Fruit fly (Drosophila melanogaster) whole organism, larva: Measurements from ENCODE around the gene CG9590.

Source experiments
- noc ChIP-seq: fragments of 200-800 bp; sonication (Bioruptor generic); optimal IDR thresholded peaks from 3 replicates; lab custom pipeline; 2019; ENCODE audit warnings: missing biosample characterization, mild to moderate bottlenecking, missing genetic modification characterization, moderate library complexity

Gene CG9590

DNA sequence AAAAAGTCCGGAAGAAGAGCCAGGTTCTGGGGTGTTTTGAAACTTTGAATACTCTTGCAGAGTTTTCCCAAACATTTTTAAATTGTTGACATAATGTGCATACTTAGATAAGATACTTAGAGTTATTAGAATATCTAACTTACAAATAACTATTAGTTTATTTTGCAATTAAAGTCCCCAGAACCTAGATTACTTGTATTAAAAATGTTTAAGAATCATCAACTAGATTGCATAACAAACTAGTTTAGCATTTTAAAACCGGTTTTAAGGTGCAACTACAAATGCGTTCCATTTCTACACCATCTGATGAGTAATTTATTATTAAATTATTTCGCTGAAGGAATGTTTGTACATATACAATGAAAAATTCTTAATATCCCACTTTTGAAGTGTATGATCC is 19.8 kb downstream of the CG9590 start:
- TF ChIP-seq noc (tag; lab: Kevin White, UChicago), result no peak

- TF ChIP-seq noc (tag; lab: Kevin White, UChicago), result no peak
These were observed 20.8 kb downstream of the CG9590 start for dm6 chr3R:15807306-15807705.

DNA sequence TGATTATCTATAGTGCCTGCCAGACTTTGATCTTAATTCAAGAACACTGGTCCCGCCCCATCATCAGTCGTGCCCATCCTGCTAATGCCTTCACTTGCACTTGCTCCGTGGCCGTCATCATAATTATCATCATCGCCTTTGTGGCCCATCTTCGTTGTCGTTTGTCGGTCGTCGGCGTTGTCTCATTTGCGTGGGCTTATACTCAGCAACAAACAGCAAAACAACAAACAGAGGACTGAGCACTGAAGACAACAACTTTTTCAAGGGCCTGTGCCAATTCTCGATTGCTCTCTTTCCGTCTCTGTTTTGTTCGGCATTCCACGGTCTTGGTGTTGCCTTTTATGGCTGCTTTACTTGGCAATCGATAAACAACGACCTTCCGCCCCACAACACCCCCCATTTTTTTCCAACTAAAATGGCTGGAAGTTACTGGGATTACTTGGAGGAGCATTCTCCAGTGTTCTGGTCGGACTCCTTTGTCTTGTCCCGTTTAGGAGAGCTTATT is 21.4 kb downstream of the CG9590 start:
- TF ChIP-seq noc (tag; lab: Kevin White, UChicago), result no peak

- TF ChIP-seq noc (tag; lab: Kevin White, UChicago), result no peak
These were observed 23.9 kb downstream of the CG9590 start for dm6 chr3R:15810369-15810768.

dm6 chr3R:15814150-15814549 is 27.6 kb downstream of the CG9590 start:
- no peak for TF ChIP-seq noc (tag; lab: Kevin White, UChicago)

DNA sequence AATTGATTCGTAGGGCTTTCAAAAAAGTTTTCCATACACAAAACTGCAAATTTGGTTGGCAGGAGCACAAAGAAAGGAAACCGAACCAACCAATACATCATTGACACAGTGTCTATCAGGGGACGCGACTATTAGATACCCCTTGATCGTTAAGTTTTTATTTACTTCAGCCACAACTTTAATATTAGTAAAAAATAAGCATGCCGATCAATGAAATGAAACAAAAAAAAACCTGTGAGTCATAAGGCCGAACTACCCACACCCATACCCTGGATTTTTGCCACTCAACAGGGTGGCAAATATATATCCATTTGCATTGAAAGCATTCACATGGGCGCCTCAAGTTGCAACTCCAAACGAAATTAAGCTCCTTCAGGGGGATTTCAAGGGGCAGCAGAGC is 29.8 kb downstream of the CG9590 start:
- no peak for TF ChIP-seq noc (tag; lab: Kevin White, UChicago)

dm6 chr3R:15825521-15825920 is 39.0 kb downstream of the CG9590 start, which contains the start of gene CG4576:
TSS of gene CG4576 (plus strand) at chr3R:15825747.
- TF ChIP-seq noc (tag; lab: Kevin White, UChicago), result no peak

DNA sequence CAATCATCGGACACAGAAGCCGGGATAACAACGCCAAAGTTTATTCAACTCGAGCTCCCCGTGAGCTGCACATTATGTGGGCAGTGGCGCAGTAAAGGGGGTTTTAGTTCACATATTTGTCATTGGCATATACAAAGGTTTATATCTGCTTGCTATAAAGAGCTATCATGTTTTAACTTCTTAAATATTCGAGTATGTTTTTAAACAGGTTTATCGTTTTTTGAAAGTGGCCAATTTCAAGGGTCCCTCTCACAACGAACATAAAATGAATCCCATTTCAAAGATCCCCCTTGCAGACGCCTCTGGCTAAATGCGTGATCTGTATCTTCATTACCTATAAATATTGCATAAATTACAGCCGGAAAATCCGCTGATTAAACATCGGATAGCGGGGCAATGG is 41.1 kb downstream of the CG9590 start:
- no peak for TF ChIP-seq noc (tag; lab: Kevin White, UChicago)

dm6 chr3R:15832525-15832924 is 46.0 kb downstream of the CG9590 start, which contains the start of gene rec:
TSS of gene rec (minus strand) at chr3R:15832632.
- no peak for TF ChIP-seq noc (tag; lab: Kevin White, UChicago)

DNA sequence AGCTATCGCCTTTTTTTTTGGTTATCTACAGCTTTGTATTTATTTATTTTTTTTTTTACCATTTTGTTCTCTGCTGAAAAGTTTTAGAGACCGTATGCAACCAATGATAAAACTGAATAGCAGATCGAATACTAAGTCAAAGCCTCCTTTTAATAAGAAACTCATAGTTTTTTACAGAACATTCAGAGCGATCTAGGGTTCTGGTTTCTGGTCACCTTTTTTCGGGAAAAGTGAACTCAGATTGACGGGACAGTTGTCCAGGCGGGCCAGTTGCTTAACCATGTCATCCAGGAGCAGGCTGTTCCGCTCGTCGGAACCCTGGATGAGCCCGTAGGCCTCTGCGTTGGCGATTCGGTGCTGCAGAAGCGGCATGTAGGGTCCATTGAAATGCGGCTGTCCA is 46.8 kb downstream of the CG9590 start, which contains the start of gene CG43318:
TSS of gene CG43318 (minus strand) at position 101 of the 400 bp plus-strand sequence.
- no peak for TF ChIP-seq noc (tag; lab: Kevin White, UChicago)

- TF ChIP-seq noc (tag; lab: Kevin White, UChicago), result no peak
These were observed 48.0 kb downstream of the CG9590 start, which contains the start of the genes CG43317 and Arpc3A for dm6 chr3R:15834375-15835031. TSS of gene CG43317 (minus strand) at chr3R:15834425. TSS of gene Arpc3A (plus strand) at chr3R:15834648.

DNA sequence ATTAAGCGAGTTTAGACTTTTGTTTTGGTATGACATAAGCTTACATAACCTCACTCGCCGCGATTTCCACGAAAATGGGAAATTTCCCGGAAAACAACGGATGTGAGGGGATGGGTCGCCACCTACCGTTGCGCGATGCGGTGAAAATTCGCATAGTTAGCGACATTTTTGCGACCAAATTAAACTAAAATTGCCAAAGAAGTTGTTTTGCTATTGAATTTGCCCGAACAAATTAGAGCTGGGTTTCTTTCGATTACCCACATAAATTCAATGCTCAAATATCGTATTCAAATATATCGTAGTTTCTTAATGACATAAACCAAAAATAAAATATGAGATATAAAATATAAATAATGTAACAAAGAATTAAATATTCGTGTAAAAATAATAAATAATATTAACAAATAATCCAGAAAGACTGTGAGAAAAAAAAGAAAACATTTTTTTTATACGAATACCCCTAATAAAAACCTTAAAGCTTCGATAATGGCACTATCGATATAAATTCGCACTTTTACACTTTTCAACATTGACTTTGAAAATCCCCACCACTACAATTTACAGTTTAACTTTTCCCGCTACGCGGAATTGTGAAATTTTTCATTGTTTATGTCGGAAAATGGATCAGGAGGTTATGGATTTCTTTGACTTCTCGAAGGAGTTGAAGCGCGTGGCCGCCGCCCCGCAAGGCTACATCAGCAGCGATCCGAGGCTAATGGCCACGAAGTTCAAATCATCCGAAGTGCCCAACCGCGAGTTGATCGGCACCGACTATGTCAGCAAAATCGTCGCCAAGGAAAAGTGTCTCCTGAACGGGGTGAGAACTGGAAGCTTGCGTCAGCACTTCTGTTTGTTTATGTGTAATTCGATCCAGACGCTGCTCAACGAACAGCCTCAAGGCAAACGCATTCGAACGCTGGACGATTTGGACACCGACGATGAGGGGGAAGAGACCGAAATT is 50.6 kb downstream of the CG9590 start, which contains the start of the genes ND-23 and spn-E:
TSS of gene ND-23 (minus strand) at position 254 of the 961 bp plus-strand sequence.
TSS of gene spn-E (plus strand) at position 556 of the 961 bp plus-strand sequence.
- no peak for TF ChIP-seq noc (tag; lab: Kevin White, UChicago)
